Fruit fly (Drosophila melanogaster): ENCODE results near the gene Hexim.

The Hexim gene

DNA sequence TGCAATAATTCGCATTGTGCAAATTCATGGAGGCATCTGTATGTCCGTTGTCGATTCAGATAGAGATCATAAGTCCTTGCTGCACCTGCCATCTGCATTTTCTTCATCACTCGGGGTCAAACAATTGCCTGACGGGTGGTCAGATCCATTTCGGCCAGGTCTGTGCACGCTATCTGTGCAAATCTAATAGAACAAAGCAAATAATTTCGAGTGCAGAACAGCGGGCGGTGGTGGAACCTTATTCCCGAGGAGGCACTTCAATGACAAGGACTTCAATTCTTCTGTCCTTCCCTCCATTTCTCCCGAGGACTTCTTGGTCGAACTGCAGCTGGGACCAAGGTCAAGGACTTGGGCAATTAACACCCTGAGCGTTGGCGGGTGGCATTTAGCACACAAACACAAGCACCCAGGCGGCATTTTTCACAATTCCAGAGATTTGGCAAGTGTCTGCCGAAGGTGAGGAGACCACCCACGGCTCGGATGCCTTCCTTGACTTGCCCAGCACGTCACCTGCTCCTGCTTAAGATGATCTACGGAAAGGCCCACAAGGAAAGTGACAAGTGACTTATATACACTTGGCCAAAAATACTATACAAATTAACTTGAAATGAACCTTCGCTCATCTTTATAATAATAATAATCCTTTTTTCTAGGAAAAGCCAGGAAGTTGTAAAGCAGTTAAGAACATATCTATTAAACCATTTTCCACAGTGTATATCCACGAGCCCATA is 20.3 kb downstream of the Hexim start:
- TF ChIP-seq CG34406 (GFP tag; optimal IDR thresholded peaks at IDR 0.05) = no peak
- TF ChIP-seq Ets96B (tag; optimal IDR thresholded peaks at IDR 0.05) = no peak
- TF ChIP-seq spab (GFP tag; optimal IDR thresholded peaks at IDR 0.05) = no peak
- no peak for TF ChIP-seq Eip93F (GFP tag; optimal IDR thresholded peaks at IDR 0.05)
- TF ChIP-seq svp (GFP tag) = no peak
- no peak for TF ChIP-seq fd85E (GFP tag; optimal IDR thresholded peaks at IDR 0.05)
- no peak for TF ChIP-seq cyc (GFP tag; optimal IDR thresholded peaks at IDR 0.05)
- no peak for TF ChIP-seq Hr4 (GFP tag; optimal IDR thresholded peaks at IDR 0.05)
- TF ChIP-seq esn (GFP tag; optimal IDR thresholded peaks at IDR 0.05) = no peak

DNA sequence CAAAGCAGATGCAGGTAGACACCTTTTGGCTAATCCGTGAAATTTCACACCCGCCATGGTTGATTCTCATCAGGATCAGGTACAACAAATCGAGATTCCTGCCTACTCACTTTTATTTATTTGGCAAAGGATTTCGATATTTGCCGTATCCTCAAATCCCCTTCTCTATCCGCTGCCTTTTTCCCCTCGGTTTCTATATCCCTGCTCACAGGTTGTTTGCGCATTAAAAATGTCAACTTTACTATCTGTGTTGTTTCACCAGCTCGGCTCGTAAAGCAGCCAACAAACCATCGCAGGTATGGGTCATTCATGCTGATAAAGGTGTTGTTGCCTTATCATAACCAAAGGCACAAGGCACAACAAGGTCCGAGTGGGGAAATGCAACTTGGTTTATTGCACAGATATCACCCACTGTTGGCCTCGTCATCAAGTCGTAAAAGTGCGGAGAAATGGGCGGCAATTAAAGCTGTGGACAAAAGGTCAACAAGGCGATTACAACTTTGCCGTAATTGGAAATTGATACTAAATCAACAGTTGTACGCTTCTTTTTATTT is 21.0 kb downstream of the Hexim start:
- TF ChIP-seq CG4318 (GFP tag; optimal IDR thresholded peaks at IDR 0.05) = no peak
- TF ChIP-seq cyc (GFP tag; optimal IDR thresholded peaks at IDR 0.05) = no peak
- TF ChIP-seq CG34406 (GFP tag; optimal IDR thresholded peaks at IDR 0.05) = peak; percentile 7
- TF ChIP-seq net (GFP tag; optimal IDR thresholded peaks at IDR 0.05) = no peak
- no peak for TF ChIP-seq Ets96B (tag; optimal IDR thresholded peaks at IDR 0.05)
- TF ChIP-seq CG6163 (GFP tag; IDR thresholded peaks at IDR 0.05) = no peak; the same call in 2 of the 3 replicates
- no peak for TF ChIP-seq CG7368 (GFP tag; optimal IDR thresholded peaks at IDR 0.05)
- TF ChIP-seq CG1621 (tag; optimal IDR thresholded peaks at IDR 0.05) = no peak
- peak; percentile 26 for TF ChIP-seq spab (GFP tag; optimal IDR thresholded peaks at IDR 0.05)
- no peak for TF ChIP-seq Sox15 (GFP tag; optimal IDR thresholded peaks at IDR 0.05)
- TF ChIP-seq vri (GFP tag; optimal IDR thresholded peaks at IDR 0.05) = peak; percentile 63
- peak; percentile 30 for TF ChIP-seq Eip75B (GFP tag; optimal IDR thresholded peaks at IDR 0.05)
- TF ChIP-seq CG10669 (GFP tag; optimal IDR thresholded peaks at IDR 0.05) = peak; percentile 28
- no peak for TF ChIP-seq Ets21C (GFP tag; optimal IDR thresholded peaks at IDR 0.05)
- TF ChIP-seq CG11762 (GFP tag; optimal IDR thresholded peaks at IDR 0.05; ENCODE audit: insufficient read depth) = no peak
- peak; percentile 18 for TF ChIP-seq Met (GFP tag; optimal IDR thresholded peaks at IDR 0.05)
- no peak for TF ChIP-seq CG6854 (GFP tag; optimal IDR thresholded peaks at IDR 0.05)
- peak; percentile 38 for TF ChIP-seq achi (GFP tag; optimal IDR thresholded peaks at IDR 0.05)
- TF ChIP-seq ss (GFP tag; optimal IDR thresholded peaks at IDR 0.05) = peak in 1 of 2 experiments; percentile 54
- peak; percentile 25 for TF ChIP-seq Smox (GFP tag; optimal IDR thresholded peaks at IDR 0.05)
- no peak for TF ChIP-seq OdsH (GFP tag; optimal IDR thresholded peaks at IDR 0.05)
- peak; percentile 46 for TF ChIP-seq CG3919 (GFP tag; optimal IDR thresholded peaks at IDR 0.05)
- peak; percentile 41 for TF ChIP-seq CG16779 (tag; optimal IDR thresholded peaks at IDR 0.05)
- no peak for TF ChIP-seq fd85E (GFP tag; optimal IDR thresholded peaks at IDR 0.05)
- TF ChIP-seq esn (GFP tag; optimal IDR thresholded peaks at IDR 0.05) = peak; percentile 12
- TF ChIP-seq topi (GFP tag; optimal IDR thresholded peaks at IDR 0.05) = peak; percentile 30
- peak in 1 of 2 experiments; percentile 15 for TF ChIP-seq salr (GFP tag; optimal IDR thresholded peaks at IDR 0.05)
- TF ChIP-seq CG9139 (GFP tag; optimal IDR thresholded peaks at IDR 0.05) = no peak
- peak; percentile 67 for TF ChIP-seq Eip78C (GFP tag)
- TF ChIP-seq pdm3 (GFP tag; optimal IDR thresholded peaks at IDR 0.05) = peak; percentile 33
- no peak for TF ChIP-seq CG8119 (GFP tag; IDR thresholded peaks at IDR 0.05)
- no peak for TF ChIP-seq CG6276 (GFP tag; optimal IDR thresholded peaks at IDR 0.05)
- TF ChIP-seq CG11902 (GFP tag; optimal IDR thresholded peaks at IDR 0.05) = no peak
- peak; percentile 6 for TF ChIP-seq CG3032 (tag; optimal IDR thresholded peaks at IDR 0.05)
- peak; percentile 10 for TF ChIP-seq Eip93F (GFP tag; optimal IDR thresholded peaks at IDR 0.05)
- TF ChIP-seq Lpt (GFP tag; optimal IDR thresholded peaks at IDR 0.05) = no peak
- TF ChIP-seq fd59A (GFP tag; optimal IDR thresholded peaks at IDR 0.05) = no peak
- peak; percentile 53 for TF ChIP-seq Sox102F (GFP tag; optimal IDR thresholded peaks at IDR 0.05)
- peak; percentile 8 for TF ChIP-seq CG8319 (GFP tag; optimal IDR thresholded peaks at IDR 0.05)
- TF ChIP-seq fkh (GFP tag; optimal IDR thresholded peaks at IDR 0.05) = peak; percentile 63
- no peak for TF ChIP-seq CG11294 (GFP tag; IDR thresholded peaks at IDR 0.05)
- no peak for TF ChIP-seq CG15336 (GFP tag; IDR thresholded peaks at IDR 0.05)
- peak; percentile 38 for TF ChIP-seq CG8632 (GFP tag; optimal IDR thresholded peaks at IDR 0.05)
- no peak for TF ChIP-seq CG31627 (GFP tag; optimal IDR thresholded peaks at IDR 0.05)
- peak; percentile 42 for TF ChIP-seq CG10631 (GFP tag; optimal IDR thresholded peaks at IDR 0.05)
- TF ChIP-seq Gug (GFP tag; IDR thresholded peaks at IDR 0.05) = no peak

Measured in whole organism, prepupa.